Fruit fly (Drosophila melanogaster) Kc167 (cell line): ENCODE results near the gene uncNacbeta.

Source experiments
- Myc ChIP-seq: fragments of >200 bp; optimal IDR thresholded peaks from 2 replicates; lab custom pipeline; 2017; ENCODE audit warnings: missing external identifiers
- Sin3A ChIP-seq: fragments of >200 bp; optimal IDR thresholded peaks from 2 replicates; lab custom pipeline; 2018; ENCODE audit warnings: missing external identifiers
- h ChIP-seq: fragments of >200 bp; optimal IDR thresholded peaks from 3 replicates; lab custom pipeline; 2018; ENCODE audit warnings: missing external identifiers
- insv ChIP-seq: fragments of >200 bp; optimal IDR thresholded peaks from 3 replicates; lab custom pipeline; 2018; ENCODE audit warnings: missing external identifiers
- psq ChIP-seq: fragments of >200 bp; optimal IDR thresholded peaks from 2 replicates; lab custom pipeline; 2017; ENCODE audit warnings: missing external identifiers

- no peak for TF ChIP-seq insv (lab: Kevin White, UChicago)
- no peak for TF ChIP-seq Sin3A (lab: Kevin White, UChicago)
- TF ChIP-seq Myc (lab: Kevin White, UChicago), result no peak
- no peak for TF ChIP-seq psq
- no peak for TF ChIP-seq h
Observed at dm6 chr2L:516032-516993, 47.3 kb downstream of the uncNacbeta start.
